Worm (Caenorhabditis elegans) whole organism, L1 larva: ENCODE data around the gene ZK813.1.

ENCODE experiments used
- alr-1 ChIP-seq: fragments of 200-800 bp; sonication (Bioruptor generic); optimal IDR thresholded peaks from 2 replicates; lab custom pipeline; 2018; ENCODE audit warnings: borderline replicate concordance, mild to moderate bottlenecking, missing genetic modification characterization, missing compliant biosample characterization
- blmp-1 ChIP-seq: fragments of 150-350 bp; optimal IDR thresholded peaks from 2 replicates; lab custom pipeline; 2014; ENCODE audit warnings: missing biosample characterization, missing genetic modification characterization
- ceh-63 ChIP-seq: fragments of 200-800 bp; sonication (Bioruptor generic); optimal IDR thresholded peaks from 2 replicates; lab custom pipeline; 2018; ENCODE audit warnings: mild to moderate bottlenecking, missing genetic modification characterization, missing compliant biosample characterization
- ceh-8 ChIP-seq: fragments of 200-800 bp; sonication (Bioruptor generic); optimal IDR thresholded peaks from 2 replicates; lab custom pipeline; 2018; ENCODE audit warnings: mild to moderate bottlenecking, missing genetic modification characterization, moderate library complexity, missing compliant biosample characterization
- ceh-82 ChIP-seq, 3 experiments: fragments of 150-350 bp in 1 of 3; sonication (generic microtip) in 2 of 3; optimal IDR thresholded peaks; 2 replicates each; lab custom pipeline; 2014 to 2017; ENCODE audit warnings: missing biosample characterization in 3 of 3, missing genetic modification characterization in 3 of 3
- ceh-88 ChIP-seq: fragments of 200-800 bp; sonication (Bioruptor generic); IDR thresholded peaks from 2 replicates; pipeline ENCODE4 v1.3.6; 2022; ENCODE audit warnings: missing genetic modification characterization, missing compliant biosample characterization
- ceh-90 ChIP-seq: sonication (generic microtip); optimal IDR thresholded peaks from 2 replicates; lab custom pipeline; 2016; ENCODE audit warnings: missing genetic modification characterization, missing compliant biosample characterization
- dsc-1 ChIP-seq: sonication (generic microtip); optimal IDR thresholded peaks from 2 replicates; lab custom pipeline; 2016; ENCODE audit warnings: mild to moderate bottlenecking, missing genetic modification characterization, missing compliant biosample characterization
- efl-1 ChIP-seq, 4 experiments: fragments of 150-350 bp; optimal IDR thresholded peaks in 3 of 4; peaks in 1 of 4; 1 replicate in 1 of 4; 2 replicates in 3 of 4; lab custom pipeline; 2014; ENCODE audit warnings: missing biosample characterization in 2 of 4, missing genetic modification characterization in 2 of 4, missing genetic modification reagents in 2 of 4
- efl-3 ChIP-seq: fragments of 200-800 bp; sonication (Bioruptor generic); optimal IDR thresholded peaks from 2 replicates; lab custom pipeline; 2018; ENCODE audit warnings: mild to moderate bottlenecking, missing genetic modification characterization, missing compliant biosample characterization
- elt-3 ChIP-seq, 6 experiments: fragments of 150-350 bp in 1 of 6; sonication (generic microtip); optimal IDR thresholded peaks; 2 replicates each; lab custom pipeline; 2017 to 2018; ENCODE audit warnings: missing biosample characterization in 6 of 6, missing genetic modification characterization in 6 of 6, inconsistent platforms in 1 of 6
- ets-5 ChIP-seq: fragments of 200-800 bp; sonication (Bioruptor generic); IDR thresholded peaks from 2 replicates; pipeline ENCODE4 v1.3.6; 2022; ENCODE audit warnings: missing genetic modification characterization, missing compliant biosample characterization
- fkh-10 ChIP-seq: sonication (generic microtip); optimal IDR thresholded peaks from 2 replicates; lab custom pipeline; 2017; ENCODE audit warnings: missing biosample characterization, missing genetic modification reagents, missing genetic modification characterization
- fkh-8 ChIP-seq: sonication (generic microtip); optimal IDR thresholded peaks from 2 replicates; lab custom pipeline; 2016; ENCODE audit warnings: mild to moderate bottlenecking, missing genetic modification characterization, missing compliant biosample characterization
- fos-1 ChIP-seq: fragments of 150-350 bp; optimal IDR thresholded peaks from 2 replicates; lab custom pipeline; 2014; ENCODE audit warnings: missing biosample characterization, missing genetic modification characterization
- grh-1 ChIP-seq: fragments of 200-800 bp; sonication (Bioruptor generic); IDR thresholded peaks from 2 replicates; pipeline ENCODE4 v1.3.6; 2022; ENCODE audit warnings: missing genetic modification reagents, missing genetic modification characterization, missing compliant biosample characterization
- hlh-17 ChIP-seq: fragments of 200-800 bp; sonication (Bioruptor generic); optimal IDR thresholded peaks from 2 replicates; lab custom pipeline; 2018; ENCODE audit warnings: missing genetic modification characterization, mild to moderate bottlenecking, missing compliant biosample characterization, moderate library complexity, borderline replicate concordance
- hpl-2 ChIP-seq: fragments of 150-350 bp; optimal IDR thresholded peaks from 2 replicates; lab custom pipeline; 2014; ENCODE audit warnings: missing biosample characterization, missing genetic modification reagents, missing genetic modification characterization
- isw-1 ChIP-seq: fragments of 200-800 bp; sonication (Bioruptor generic); IDR thresholded peaks from 2 replicates; pipeline ENCODE4 v1.3.6; 2022; ENCODE audit warnings: missing genetic modification characterization, missing compliant biosample characterization
- lin-14 ChIP-seq: fragments of 200-800 bp; sonication (Bioruptor generic); optimal IDR thresholded peaks from 2 replicates; lab custom pipeline; 2018; ENCODE audit warnings: mild to moderate bottlenecking, missing genetic modification characterization, moderate library complexity, missing compliant biosample characterization
- lin-35 ChIP-seq, 2 experiments: fragments of 150-350 bp; optimal IDR thresholded peaks; 2 replicates each; lab custom pipeline; 2014; ENCODE audit warnings: missing biosample characterization in 2 of 2, missing genetic modification characterization in 2 of 2, missing genetic modification reagents in 2 of 2
- lin-39 ChIP-seq: fragments of 150-350 bp; optimal IDR thresholded peaks from 2 replicates; lab custom pipeline; 2014; ENCODE audit warnings: missing biosample characterization, missing genetic modification reagents, missing genetic modification characterization
- lsy-2 ChIP-seq, 2 experiments: fragments of 150-350 bp; optimal IDR thresholded peaks; 2 replicates each; lab custom pipeline; 2014; ENCODE audit warnings: missing biosample characterization in 2 of 2, missing genetic modification characterization in 2 of 2
- mep-1 ChIP-seq: fragments of 150-350 bp; optimal IDR thresholded peaks from 2 replicates; lab custom pipeline; 2014; ENCODE audit warnings: missing biosample characterization, missing genetic modification characterization
- nhr-11 ChIP-seq: fragments of 150-350 bp; optimal IDR thresholded peaks from 2 replicates; lab custom pipeline; 2014; ENCODE audit warnings: missing biosample characterization, missing genetic modification characterization
- nhr-12 ChIP-seq: sonication (generic microtip); optimal IDR thresholded peaks from 2 replicates; lab custom pipeline; 2017; ENCODE audit warnings: missing biosample characterization, missing genetic modification characterization
- nhr-19 ChIP-seq: fragments of 200-800 bp; sonication (Bioruptor generic); conservative IDR thresholded peaks from 2 replicates; pipeline ENCODE4 v1.3.6; 2022; ENCODE audit warnings: missing genetic modification characterization, missing compliant biosample characterization
- nhr-20 ChIP-seq: sonication (generic microtip); optimal IDR thresholded peaks from 2 replicates; lab custom pipeline; 2016; ENCODE audit warnings: mild to moderate bottlenecking, missing genetic modification characterization, missing compliant biosample characterization
- nhr-47 ChIP-seq: sonication (generic microtip); optimal IDR thresholded peaks from 2 replicates; lab custom pipeline; 2016; ENCODE audit warnings: mild to moderate bottlenecking, missing genetic modification characterization, moderate library complexity, missing compliant biosample characterization
- nhr-76 ChIP-seq: sonication (generic microtip); optimal IDR thresholded peaks from 2 replicates; lab custom pipeline; 2017; ENCODE audit warnings: missing biosample characterization, missing genetic modification characterization
- nhr-85 ChIP-seq: sonication (generic microtip); peaks from one replicate; lab custom pipeline; 2016; ENCODE audit warnings: missing genetic modification characterization, inconsistent platforms, missing compliant biosample characterization
- nhr-90 ChIP-seq: sonication (generic microtip); optimal IDR thresholded peaks from 2 replicates; lab custom pipeline; 2016; ENCODE audit warnings: mild to moderate bottlenecking, missing genetic modification characterization, missing compliant biosample characterization; ENCODE audit not compliant: poor library complexity
- pax-3 ChIP-seq: fragments of 200-800 bp; sonication (Bioruptor generic); optimal IDR thresholded peaks from 2 replicates; lab custom pipeline; 2018; ENCODE audit warnings: mild to moderate bottlenecking, missing genetic modification characterization, moderate library complexity, missing compliant biosample characterization
- pqm-1 ChIP-seq: sonication (generic microtip); optimal IDR thresholded peaks from 3 replicates; lab custom pipeline; 2017; ENCODE audit warnings: missing biosample characterization, missing genetic modification characterization
- rnt-1 ChIP-seq: sonication (generic microtip); optimal IDR thresholded peaks from 2 replicates; lab custom pipeline; 2016; ENCODE audit warnings: mild to moderate bottlenecking, missing genetic modification characterization, moderate library complexity, missing compliant biosample characterization
- snu-23 ChIP-seq: sonication (generic microtip); optimal IDR thresholded peaks from 2 replicates; lab custom pipeline; 2016; ENCODE audit warnings: missing genetic modification characterization, missing compliant biosample characterization
- sox-4 ChIP-seq: sonication (generic microtip); optimal IDR thresholded peaks from 2 replicates; lab custom pipeline; 2016; ENCODE audit warnings: missing genetic modification characterization, missing compliant biosample characterization
- sptf-1 ChIP-seq: fragments of 150-350 bp; optimal IDR thresholded peaks from 2 replicates; lab custom pipeline; 2014; ENCODE audit warnings: missing biosample characterization, missing genetic modification characterization
- tbx-2 ChIP-seq: sonication (generic microtip); optimal IDR thresholded peaks from 2 replicates; lab custom pipeline; 2016; ENCODE audit warnings: missing genetic modification characterization, missing compliant biosample characterization
- unc-130 ChIP-seq: fragments of 150-350 bp; optimal IDR thresholded peaks from 2 replicates; lab custom pipeline; 2017; ENCODE audit warnings: missing biosample characterization, missing genetic modification characterization, inconsistent platforms
- unc-30 ChIP-seq: sonication (generic microtip); optimal IDR thresholded peaks from 2 replicates; lab custom pipeline; 2017; ENCODE audit warnings: missing biosample characterization, missing genetic modification characterization
- unc-62 ChIP-seq: fragments of 150-350 bp; optimal IDR thresholded peaks from 2 replicates; lab custom pipeline; 2014; ENCODE audit warnings: missing biosample characterization, missing genetic modification reagents, missing genetic modification characterization

The ZK813.1 gene

DNA sequence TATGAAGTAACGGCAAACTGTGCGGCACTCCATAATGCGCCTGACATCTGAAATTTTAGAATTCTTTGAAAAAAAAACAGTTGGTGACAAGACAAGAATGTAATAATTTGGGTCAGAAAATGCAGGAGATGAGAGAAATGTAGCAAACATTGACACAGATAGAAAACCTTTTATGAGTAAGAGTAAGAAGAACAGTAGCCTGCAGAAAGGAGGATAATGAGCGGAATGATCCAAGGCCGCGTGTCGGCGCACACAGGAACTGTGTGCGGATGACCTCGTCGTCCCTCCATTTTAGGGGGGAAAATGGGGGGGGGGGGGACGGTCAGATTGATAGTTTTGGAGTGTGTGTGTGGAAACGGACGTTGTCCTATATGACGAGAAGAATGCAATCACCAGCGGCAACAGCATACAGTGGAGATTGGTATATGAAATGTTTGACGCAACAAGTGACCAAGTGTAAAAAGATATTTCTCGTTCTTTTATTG lies 31.4 kb upstream of the ZK813.1 start, which contains the start of gene dhs-27:
Gene dhs-27 (minus strand): TSS at position 51 of the 485 bp plus-strand sequence.
- TF ChIP-seq snu-23 (GFP tag; lab: Kevin White, UChicago): peak; percentile 21
- TF ChIP-seq ceh-8: no peak
- no peak for TF ChIP-seq sptf-1 (tag; lab: Kevin White, UChicago)
- no peak for TF ChIP-seq nhr-20 (tag; lab: Kevin White, UChicago)
- no peak for TF ChIP-seq ceh-63 (GFP tag; lab: Kevin White, UChicago)
- TF ChIP-seq ets-5 (GFP tag; lab: Robert Waterston, UW): no peak
- TF ChIP-seq efl-3 (GFP tag; lab: Kevin White, UChicago): no peak
- 0 out of 2 replicates have a peak, but pooled peaks have one; percentile 34 for TF ChIP-seq grh-1 (GFP tag; lab: Robert Waterston, UW)
- TF ChIP-seq unc-30 (tag; lab: Kevin White, UChicago): no peak
- TF ChIP-seq hlh-17 (GFP tag; lab: Kevin White, UChicago): no peak
- TF ChIP-seq lin-35 (GFP tag; optimal IDR thresholded peaks at IDR 0.05; lab: Kevin White, UChicago): no peak
- no peak for TF ChIP-seq isw-1
- TF ChIP-seq unc-62 (GFP tag; lab: Kevin White, UChicago): no peak
- TF ChIP-seq blmp-1: peak; percentile 68
- peak; percentile 89 for TF ChIP-seq lin-14 (GFP tag; lab: Kevin White, UChicago)
- peak; percentile 6 for TF ChIP-seq nhr-90
- no peak for TF ChIP-seq nhr-11 (tag; lab: Kevin White, UChicago)
- no peak for TF ChIP-seq ceh-82 (tag; optimal IDR thresholded peaks at IDR 0.05; lab: Kevin White, UChicago)
- TF ChIP-seq elt-3 (tag; optimal IDR thresholded peaks at IDR 0.05; lab: Kevin White, UChicago): peak in 1 of 6 experiments; percentile 18
- peak; percentile 85 for TF ChIP-seq nhr-85 (tag; lab: Kevin White, UChicago)
- peak; percentile 17 for TF ChIP-seq mep-1
- no peak for TF ChIP-seq pqm-1 (tag; lab: Kevin White, UChicago)
- TF ChIP-seq lin-39 (tag; lab: Kevin White, UChicago): no peak
- no peak for TF ChIP-seq fkh-8 (tag; lab: Kevin White, UChicago)

DNA sequence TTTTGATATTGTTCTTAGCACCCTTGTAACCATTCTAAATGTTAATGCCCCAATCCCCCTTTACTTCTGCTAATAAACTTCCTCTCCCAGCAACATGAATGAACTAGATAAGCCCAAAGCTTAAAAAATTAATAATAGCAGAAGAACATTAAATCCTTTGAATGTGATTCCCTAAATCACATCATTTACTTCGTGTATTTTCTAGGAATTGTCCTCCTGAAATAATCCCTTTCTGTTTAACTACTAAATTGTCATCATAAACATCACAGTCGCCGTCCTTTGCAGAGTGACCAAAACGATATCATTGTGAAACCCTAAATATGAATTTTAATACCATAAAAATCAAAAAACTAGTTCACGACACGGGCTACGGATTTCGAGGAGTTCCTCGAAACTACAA lies 30.0 kb upstream of the ZK813.1 start:
- TF ChIP-seq pax-3 (tag; lab: Kevin White, UChicago) (peak; percentile 58), dsc-1 (peak; percentile 87), nhr-47 (tag; lab: Kevin White, UChicago) (peak; percentile 17), fkh-8 (tag; lab: Kevin White, UChicago) (peak; percentile 6), pqm-1 (tag; lab: Kevin White, UChicago) (no peak), sox-4 (tag; lab: Kevin White, UChicago) (peak; percentile 34), alr-1 (tag; lab: Kevin White, UChicago) (no peak), rnt-1 (tag; lab: Kevin White, UChicago) (no peak), nhr-76 (no peak), lsy-2 (tag; optimal IDR thresholded peaks at IDR 0.05; lab: Kevin White, UChicago) (no peak), unc-130 (tag; lab: Kevin White, UChicago) (no peak), ceh-90 (tag; lab: Kevin White, UChicago) (no peak), fkh-10 (GFP tag; lab: Kevin White, UChicago) (no peak), ceh-88 (GFP tag; lab: Robert Waterston, UW) (no peak)
- TF ChIP-seq, all 84 proteins: peak for 5

DNA sequence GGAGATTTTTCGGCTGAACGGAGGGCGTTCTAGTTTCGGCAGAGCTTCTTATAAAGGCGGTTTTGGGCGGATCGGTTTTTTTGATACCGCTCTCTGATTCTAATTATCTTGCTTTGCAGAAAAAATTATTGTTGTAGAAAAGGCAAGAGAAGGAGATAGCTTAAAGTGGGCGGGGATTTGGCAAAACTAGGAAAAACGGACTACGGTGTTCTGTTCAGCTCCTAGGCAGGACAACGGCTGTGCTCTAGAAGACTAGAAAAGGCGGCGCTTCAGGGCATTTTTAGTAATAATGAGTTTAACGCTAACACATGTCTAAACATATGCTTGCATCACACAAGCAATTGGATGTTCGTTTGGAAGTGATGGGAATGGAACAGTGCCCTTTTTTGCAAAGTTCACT lies 27.0 kb upstream of the ZK813.1 start, which contains the start of gene C04F6.7:
Gene C04F6.7 (minus strand): TSS at position 101 of the 400 bp plus-strand sequence.
- TF ChIP-seq nhr-20 (tag; lab: Kevin White, UChicago) (no peak), efl-1 (optimal IDR thresholded peaks at IDR 0.05; lab: Kevin White, UChicago) (no peak), efl-1 (GFP tag; optimal IDR thresholded peaks at IDR 0.05 in 1 of 2; lab: Kevin White, UChicago) (no peak), ets-5 (GFP tag; lab: Robert Waterston, UW) (no peak), nhr-12 (tag; lab: Kevin White, UChicago) (no peak), nhr-19 (GFP tag; lab: Robert Waterston, UW) (no peak), rnt-1 (tag; lab: Kevin White, UChicago) (no peak), fos-1 (tag; lab: Kevin White, UChicago) (no peak), lsy-2 (tag; optimal IDR thresholded peaks at IDR 0.05; lab: Kevin White, UChicago) (no peak), tbx-2 (tag; lab: Kevin White, UChicago) (no peak), hpl-2 (GFP tag; lab: Kevin White, UChicago) (no peak), hlh-17 (GFP tag; lab: Kevin White, UChicago) (no peak), isw-1 (no peak), ceh-8 (no peak)
